Fruit fly (Drosophila melanogaster): Measurements from ENCODE around the gene vig2.
A peak's percentile ranks its signal among the peaks of the same experiment; 100 is the strongest.

The vig2 gene

dm6 chr3R:25074558-25074964, 48.6 kb upstream of the vig2 start, which contains the start of the genes shams and CG11920 (continued):
- no peak for TF ChIP-seq Hmr (GFP tag; optimal IDR thresholded peaks at IDR 0.05)
- TF ChIP-seq CG9932 (GFP tag; IDR thresholded peaks at IDR 0.05), result no peak
- TF ChIP-seq CG14860 (GFP tag; IDR thresholded peaks at IDR 0.05; ENCODE audit: partially characterized antibody), result peak; percentile 45; the same call in 1 of the 3 replicates
- TF ChIP-seq ash1 (GFP tag; optimal IDR thresholded peaks at IDR 0.05), result no peak
- no peak for TF ChIP-seq ERR (GFP tag; optimal IDR thresholded peaks at IDR 0.05)
- TF ChIP-seq Hr39 (optimal IDR thresholded peaks at IDR 0.05), result no peak
- TF ChIP-seq CG8388 (GFP tag; optimal IDR thresholded peaks at IDR 0.05), result no peak
- no peak for TF ChIP-seq Kr (GFP tag; optimal IDR thresholded peaks at IDR 0.05)
- no peak for TF ChIP-seq Six4 (GFP tag; optimal IDR thresholded peaks at IDR 0.05)
- no peak for TF ChIP-seq CG14441 (GFP tag; IDR thresholded peaks at IDR 0.05)
- TF ChIP-seq stc (GFP tag; IDR thresholded peaks at IDR 0.05), result no peak
- TF ChIP-seq Bdp1 (GFP tag; optimal IDR thresholded peaks at IDR 0.05), result no peak
- TF ChIP-seq HLH4C (GFP tag; IDR thresholded peaks at IDR 0.05; ENCODE audit: partially characterized antibody), result peak; percentile 67
- no peak for TF ChIP-seq vfl (GFP tag; optimal IDR thresholded peaks at IDR 0.05)
- no peak for TF ChIP-seq BtbVII (GFP tag; optimal IDR thresholded peaks at IDR 0.05)
- TF ChIP-seq lola (GFP tag; optimal IDR thresholded peaks at IDR 0.05), result peak in 1 of 3 experiments; percentile 25
- no peak for TF ChIP-seq tll (GFP tag; optimal IDR thresholded peaks at IDR 0.05)
- no peak for TF ChIP-seq CG11247 (GFP tag; IDR thresholded peaks at IDR 0.05)
- TF ChIP-seq CG4730 (GFP tag; IDR thresholded peaks at IDR 0.05), result no peak
- no peak for TF ChIP-seq emc (GFP tag; optimal IDR thresholded peaks at IDR 0.05)
- no peak for TF ChIP-seq CG18476 (GFP tag; optimal IDR thresholded peaks at IDR 0.05)
- no peak for TF ChIP-seq CG15479 (GFP tag; optimal IDR thresholded peaks at IDR 0.05)
- no peak for TF ChIP-seq Fer2 (tag; optimal IDR thresholded peaks at IDR 0.05)
- TF ChIP-seq CG11695 (GFP tag; IDR thresholded peaks at IDR 0.05), result no peak
- peak; percentile 24 for TF ChIP-seq Nf-YB (GFP tag; optimal IDR thresholded peaks at IDR 0.05)
- peak; percentile 59 for TF ChIP-seq lbe (GFP tag; optimal IDR thresholded peaks at IDR 0.05)
- TF ChIP-seq chinmo (GFP tag; IDR thresholded peaks at IDR 0.05; ENCODE audit: partially characterized antibody), result no peak
- no peak for TF ChIP-seq Abd-B (GFP tag; optimal IDR thresholded peaks at IDR 0.05)
- no peak for TF ChIP-seq Hmx (GFP tag; optimal IDR thresholded peaks at IDR 0.05)
- no peak for TF ChIP-seq C15 (GFP tag; IDR thresholded peaks at IDR 0.05)
- TF ChIP-seq al (GFP tag; IDR thresholded peaks at IDR 0.05), result no peak
- TF ChIP-seq Gug (GFP tag; IDR thresholded peaks at IDR 0.05), result no peak
- no peak for TF ChIP-seq corto (GFP tag; optimal IDR thresholded peaks at IDR 0.05)
- TF ChIP-seq CG1233 (GFP tag; optimal IDR thresholded peaks at IDR 0.05), result no peak
- peak; percentile 20 for TF ChIP-seq D19A (tag; optimal IDR thresholded peaks at IDR 0.05)
- no peak for TF ChIP-seq CTCF (GFP tag; optimal IDR thresholded peaks at IDR 0.05)
- no peak for TF ChIP-seq h (optimal IDR thresholded peaks at IDR 0.05)
- no peak for TF ChIP-seq NK7.1 (GFP tag; optimal IDR thresholded peaks at IDR 0.05)
- TF ChIP-seq Dll (GFP tag; IDR thresholded peaks at IDR 0.05; ENCODE audit: partially characterized antibody), result peak; percentile 73; the same call in 3 of the 4 replicates
- TF ChIP-seq Hand (GFP tag; optimal IDR thresholded peaks at IDR 0.05), result no peak
- no peak for TF ChIP-seq pros (GFP tag; optimal IDR thresholded peaks at IDR 0.05)
- TF ChIP-seq HLH3B (GFP tag; IDR thresholded peaks at IDR 0.05), result no peak
- no peak for TF ChIP-seq Myb (GFP tag; optimal IDR thresholded peaks at IDR 0.05)
- TF ChIP-seq seq (GFP tag; IDR thresholded peaks at IDR 0.05), result no peak
- TF ChIP-seq unpg (GFP tag; optimal IDR thresholded peaks at IDR 0.05), result peak; percentile 29
- peak; percentile 2 for TF ChIP-seq az2 (GFP tag; optimal IDR thresholded peaks at IDR 0.05)
- no peak for TF ChIP-seq Oli (tag; optimal IDR thresholded peaks at IDR 0.05)
- no peak for TF ChIP-seq croc (GFP tag; conservative IDR thresholded peaks at IDR 0.05)
- TF ChIP-seq CG43689 (GFP tag; IDR thresholded peaks at IDR 0.05), result no peak
- no peak for TF ChIP-seq ssp (GFP tag; IDR thresholded peaks at IDR 0.05)
- TF ChIP-seq CG4282 (GFP tag; optimal IDR thresholded peaks at IDR 0.05), result no peak
- no peak for TF ChIP-seq ttk (GFP tag; IDR thresholded peaks at IDR 0.05)
- no peak for TF ChIP-seq ara (GFP tag; IDR thresholded peaks at IDR 0.05)
